Fruit fly (Drosophila melanogaster): Measurements from ENCODE around the gene RpL21.

dm6 chr2L:22214276-22214675 lies 33.4 kb downstream of the RpL21 start, which contains the start of gene Ir40a:
- TF ChIP-seq ss (GFP tag; optimal IDR thresholded peaks at IDR 0.05) (no peak), Eip93F (GFP tag; optimal IDR thresholded peaks at IDR 0.05) (no peak), cyc (GFP tag; optimal IDR thresholded peaks at IDR 0.05) (no peak), CG7368 (GFP tag; optimal IDR thresholded peaks at IDR 0.05) (no peak)

All from whole organism, prepupa.